Comparison of ENCODE assay signal across 3 worm cellular contexts in the genomic region with DNA sequence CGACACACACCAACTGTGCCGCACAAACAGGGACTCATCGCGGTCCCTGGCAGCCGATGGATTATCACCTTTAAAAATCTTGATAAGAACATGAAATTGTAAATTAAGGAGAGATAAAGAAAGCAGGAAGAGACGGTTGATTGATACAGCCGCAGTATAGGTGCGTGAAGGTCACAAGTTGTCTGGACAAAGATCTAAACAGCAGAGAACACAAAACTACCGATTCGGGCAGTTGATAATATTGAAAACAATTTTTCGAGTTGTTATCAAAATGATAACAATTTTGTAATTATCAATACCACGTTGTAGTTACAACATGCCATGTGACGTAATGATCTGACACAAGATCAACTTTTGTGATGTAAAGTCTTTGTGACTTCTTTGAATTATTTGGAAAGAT.
TF ChIP-seq lines count a peak whose summit lies in the region.

No protein-coding gene starts in this region.

TF ChIP-seq in whole organism, L1 larva, 84 proteins besides CTCF, POLR2A, EP300 and RAD21 (continued from another document and continues in another):
- TF ChIP-seq C34B4.2 (tag; optimal IDR thresholded peaks at IDR 0.05; lab: Kevin White, UChicago) (no peak), fkh-8 (tag; optimal IDR thresholded peaks at IDR 0.05; lab: Kevin White, UChicago) (no peak), fos-1 (tag; optimal IDR thresholded peaks at IDR 0.05; lab: Kevin White, UChicago) (no peak), aly-2 (tag; optimal IDR thresholded peaks at IDR 0.05; lab: Kevin White, UChicago) (no peak), hlh-17 (GFP tag; optimal IDR thresholded peaks at IDR 0.05; lab: Kevin White, UChicago; ENCODE audit: borderline replicate concordance) (no peak), lsy-2 (tag; optimal IDR thresholded peaks at IDR 0.05; lab: Kevin White, UChicago) (peak; percentile 53 to 80), skn-1 (tag; optimal IDR thresholded peaks at IDR 0.05; lab: Kevin White, UChicago) (no peak), fkh-10 (GFP tag; optimal IDR thresholded peaks at IDR 0.05; lab: Kevin White, UChicago) (no peak), egl-13 (tag; optimal IDR thresholded peaks at IDR 0.05; lab: Kevin White, UChicago) (no peak), unc-62 (GFP tag; optimal IDR thresholded peaks at IDR 0.05; lab: Kevin White, UChicago) (no peak), efl-3 (GFP tag; optimal IDR thresholded peaks at IDR 0.05; lab: Kevin White, UChicago) (peak; percentile 32), pag-3 (tag; optimal IDR thresholded peaks at IDR 0.05; lab: Kevin White, UChicago; ENCODE audit: borderline replicate concordance, insufficient read depth) (no peak), nhr-20 (tag; optimal IDR thresholded peaks at IDR 0.05; lab: Kevin White, UChicago) (peak; percentile 99), elt-2 (tag; optimal IDR thresholded peaks at IDR 0.05; lab: Kevin White, UChicago) (peak; percentile 100), efl-1 (optimal IDR thresholded peaks at IDR 0.05; lab: Kevin White, UChicago) (no peak), efl-1 (GFP tag; optimal IDR thresholded peaks at IDR 0.05 in 1 of 2; lab: Kevin White, UChicago) (peak in 1 of 2 experiments; percentile 80), nhr-76 (tag; optimal IDR thresholded peaks at IDR 0.05; lab: Kevin White, UChicago) (no peak), ztf-11 (tag; optimal IDR thresholded peaks at IDR 0.05; lab: Kevin White, UChicago) (no peak), F16B12.6 (tag; optimal IDR thresholded peaks at IDR 0.05; lab: Kevin White, UChicago) (no peak), unc-130 (tag; optimal IDR thresholded peaks at IDR 0.05; lab: Kevin White, UChicago) (peak; percentile 30), nhr-19 (GFP tag; conservative IDR thresholded peaks at IDR 0.05; lab: Robert Waterston, UW) (peak; percentile 96), snpc-4 (tag; optimal IDR thresholded peaks at IDR 0.05; lab: Kevin White, UChicago) (no peak), dpl-1 (GFP tag; optimal IDR thresholded peaks at IDR 0.05; lab: Kevin White, UChicago) (peak in 2 of 3 experiments; percentile 14 to 39), C16A3.4 (tag; optimal IDR thresholded peaks at IDR 0.05; lab: Kevin White, UChicago) (peak; percentile 50), grh-1 (GFP tag; IDR thresholded peaks at IDR 0.05; lab: Robert Waterston, UW) (peak; percentile 65), alr-1 (tag; optimal IDR thresholded peaks at IDR 0.05; lab: Kevin White, UChicago; ENCODE audit: borderline replicate concordance) (no peak), nhr-84 (tag; optimal IDR thresholded peaks at IDR 0.05; lab: Kevin White, UChicago) (no peak), mep-1 (tag; optimal IDR thresholded peaks at IDR 0.05; lab: Kevin White, UChicago) (peak; percentile 12), egl-27 (tag; optimal IDR thresholded peaks at IDR 0.05; lab: Kevin White, UChicago) (peak; percentile 40 to 65), sptf-1 (tag; optimal IDR thresholded peaks at IDR 0.05; lab: Kevin White, UChicago) (no peak), ceh-8 (GFP tag; optimal IDR thresholded peaks at IDR 0.05; lab: Kevin White, UChicago) (no peak), swsn-7 (tag; optimal IDR thresholded peaks at IDR 0.05; lab: Kevin White, UChicago) (peak; percentile 23), mdl-1 (tag; optimal IDR thresholded peaks at IDR 0.05; lab: Kevin White, UChicago) (peak in 1 of 2 experiments; percentile 80), tlp-1 (tag; optimal IDR thresholded peaks at IDR 0.05; lab: Kevin White, UChicago) (no peak), lin-15B (tag; optimal IDR thresholded peaks at IDR 0.05; lab: Kevin White, UChicago) (no peak), nhr-47 (tag; optimal IDR thresholded peaks at IDR 0.05; lab: Kevin White, UChicago) (peak; percentile 72), lir-3 (tag; optimal IDR thresholded peaks at IDR 0.05; lab: Kevin White, UChicago; ENCODE audit: poor library complexity) (peak; percentile 70), ces-1 (GFP tag; optimal IDR thresholded peaks at IDR 0.05; lab: Kevin White, UChicago) (no peak), nhr-90 (tag; optimal IDR thresholded peaks at IDR 0.05; lab: Kevin White, UChicago; ENCODE audit: poor library complexity) (peak; percentile 93), isw-1 (GFP tag; IDR thresholded peaks at IDR 0.05; lab: Robert Waterston, UW) (no peak), lin-13 (GFP tag; optimal IDR thresholded peaks at IDR 0.05; lab: Kevin White, UChicago) (peak; percentile 7), unc-98 (GFP tag; IDR thresholded peaks at IDR 0.05; lab: Robert Waterston, UW) (no peak)

TF ChIP-seq in whole organism, L2 larva, 48 proteins besides CTCF, POLR2A, EP300 and RAD21 (continued from another document):
- TF ChIP-seq sma-9 (GFP tag; optimal IDR thresholded peaks at IDR 0.05; lab: Kevin White, UChicago), result peak; percentile 98
- TF ChIP-seq sma-9 (tag; optimal IDR thresholded peaks at IDR 0.05; lab: Kevin White, UChicago), result no peak
- TF ChIP-seq aly-2 (tag; optimal IDR thresholded peaks at IDR 0.05; lab: Kevin White, UChicago), result no peak
- peak; percentile 90 for TF ChIP-seq egl-27 (tag; optimal IDR thresholded peaks at IDR 0.05; lab: Kevin White, UChicago)
- TF ChIP-seq dmd-4 (tag; optimal IDR thresholded peaks at IDR 0.05; lab: Kevin White, UChicago), result no peak
- peak; percentile 40 for TF ChIP-seq nhr-6 (tag; optimal IDR thresholded peaks at IDR 0.05; lab: Kevin White, UChicago)
- TF ChIP-seq mab-5 (tag; optimal IDR thresholded peaks at IDR 0.05; lab: Kevin White, UChicago), result no peak
- peak; percentile 85 for TF ChIP-seq fos-1 (tag; optimal IDR thresholded peaks at IDR 0.05; lab: Kevin White, UChicago)
- no peak for TF ChIP-seq nhr-12 (tag; optimal IDR thresholded peaks at IDR 0.05; lab: Kevin White, UChicago)
- TF ChIP-seq elt-3 (tag; optimal IDR thresholded peaks at IDR 0.05; lab: Kevin White, UChicago), result no peak
- no peak for TF ChIP-seq R02D3.7 (tag; optimal IDR thresholded peaks at IDR 0.05; lab: Kevin White, UChicago)
- no peak for TF ChIP-seq peb-1 (tag; optimal IDR thresholded peaks at IDR 0.05; lab: Kevin White, UChicago)

TF ChIP-seq in whole organism, L4 larva, 104 proteins besides CTCF, POLR2A, EP300 and RAD21 (continued from another document):
- TF ChIP-seq daf-16 (GFP tag; optimal IDR thresholded peaks at IDR 0.05; lab: Kevin White, UChicago) (peak in 1 of 2 experiments; percentile 70), daf-16 (tag; optimal IDR thresholded peaks at IDR 0.05; lab: Kevin White, UChicago) (peak; percentile 99), ctbp-1 (GFP tag; IDR thresholded peaks at IDR 0.05; lab: Robert Waterston, UW) (no peak), jun-1 (tag; optimal IDR thresholded peaks at IDR 0.05; lab: Kevin White, UChicago) (peak; percentile 24), ceh-32 (tag; optimal IDR thresholded peaks at IDR 0.05; lab: Kevin White, UChicago; ENCODE audit: poor library complexity) (no peak), nhr-28 (tag; optimal IDR thresholded peaks at IDR 0.05; lab: Kevin White, UChicago) (peak; percentile 99), cey-2 (tag; optimal IDR thresholded peaks at IDR 0.05; lab: Kevin White, UChicago; ENCODE audit: borderline replicate concordance, insufficient read depth) (peak; percentile 91), unc-62 (GFP tag; optimal IDR thresholded peaks at IDR 0.05 in 1 of 2; lab: Kevin White, UChicago) (peak in 1 of 2 experiments; percentile 81), unc-62 (tag; optimal IDR thresholded peaks at IDR 0.05; lab: Kevin White, UChicago) (no peak), daf-8 (GFP tag; IDR thresholded peaks at IDR 0.05; lab: Robert Waterston, UW) (no peak), zfp-3 (GFP tag; conservative IDR thresholded peaks at IDR 0.05; lab: Robert Waterston, UW) (0 out of 2 replicates have a peak, but pooled peaks have one; percentile 32), pqm-1 (tag; optimal IDR thresholded peaks at IDR 0.05; lab: Kevin White, UChicago) (peak; percentile 63), nhr-111 (GFP tag; optimal IDR thresholded peaks at IDR 0.05; lab: Kevin White, UChicago) (no peak), T26A8.4 (GFP tag; IDR thresholded peaks at IDR 0.05; lab: Robert Waterston, UW) (peak; percentile 62; the same call in 1 of the 2 replicates), ceh-62 (tag; optimal IDR thresholded peaks at IDR 0.05; lab: Kevin White, UChicago) (no peak), lin-1 (GFP tag; IDR thresholded peaks at IDR 0.05; lab: Robert Waterston, UW) (peak; percentile 78), dmd-6 (GFP tag; IDR thresholded peaks at IDR 0.05; lab: Robert Waterston, UW) (peak; percentile 98), dmd-9 (GFP tag; IDR thresholded peaks at IDR 0.05; lab: Robert Waterston, UW) (no peak), lim-7 (GFP tag; IDR thresholded peaks at IDR 0.05; lab: Robert Waterston, UW) (no peak), nhr-77 (tag; optimal IDR thresholded peaks at IDR 0.05; lab: Kevin White, UChicago) (peak; percentile 92), vab-7 (GFP tag; IDR thresholded peaks at IDR 0.05; lab: Robert Waterston, UW) (no peak), pha-4 (GFP tag; IDR thresholded peaks at IDR 0.05; lab: Robert Waterston, UW) (peak; percentile 51; the same call in 1 of the 2 replicates), pha-4 (tag; optimal IDR thresholded peaks at IDR 0.05; lab: Kevin White, UChicago) (no peak), hlh-30 (tag; optimal IDR thresholded peaks at IDR 0.05; lab: Kevin White, UChicago; ENCODE audit: insufficient read depth) (peak; percentile 93), set-16 (GFP tag; IDR thresholded peaks at IDR 0.05; lab: Robert Waterston, UW) (no peak), sdz-12 (GFP tag; optimal IDR thresholded peaks at IDR 0.05; lab: Kevin White, UChicago) (no peak), mdt-29 (GFP tag; IDR thresholded peaks at IDR 0.05; lab: Robert Waterston, UW) (peak; percentile 65), T20F7.1 (GFP tag; optimal IDR thresholded peaks at IDR 0.05; lab: Kevin White, UChicago) (peak; percentile 61), F37D6.2 (tag; optimal IDR thresholded peaks at IDR 0.05; lab: Kevin White, UChicago) (no peak), ceh-20 (GFP tag; IDR thresholded peaks at IDR 0.05; lab: Robert Waterston, UW) (0 out of 2 replicates have a peak, but pooled peaks have one; percentile 43)
